Worm (Caenorhabditis elegans): Measurements from ENCODE around the gene T16H12.9.

- no peak for TF ChIP-seq ztf-11 (tag; optimal IDR thresholded peaks at IDR 0.05)
- no peak for TF ChIP-seq fos-1 (tag; optimal IDR thresholded peaks at IDR 0.05)
- TF ChIP-seq elt-3 (tag; optimal IDR thresholded peaks at IDR 0.05), result no peak
- TF ChIP-seq snu-23 (GFP tag; optimal IDR thresholded peaks at IDR 0.05), result no peak
- TF ChIP-seq nhr-12 (tag; optimal IDR thresholded peaks at IDR 0.05), result no peak
- no peak for TF ChIP-seq aly-2 (tag; optimal IDR thresholded peaks at IDR 0.05)
- TF ChIP-seq efl-1 (optimal IDR thresholded peaks at IDR 0.05), result no peak
- no peak for TF ChIP-seq efl-1 (GFP tag; optimal IDR thresholded peaks at IDR 0.05 in 1 of 2)
These were observed 25.9 kb upstream of the T16H12.9 start, which contains the start of gene T16H12.3 for ce11 chrIII:10083242-10083641.
